Worm (Caenorhabditis elegans): ENCODE data around the gene clec-124.
"Not testable (repeated sequence)": the region's sequence is repeated elsewhere in the genome, so short reads cannot be mapped to it uniquely, and the experiment has no call there.

DNA sequence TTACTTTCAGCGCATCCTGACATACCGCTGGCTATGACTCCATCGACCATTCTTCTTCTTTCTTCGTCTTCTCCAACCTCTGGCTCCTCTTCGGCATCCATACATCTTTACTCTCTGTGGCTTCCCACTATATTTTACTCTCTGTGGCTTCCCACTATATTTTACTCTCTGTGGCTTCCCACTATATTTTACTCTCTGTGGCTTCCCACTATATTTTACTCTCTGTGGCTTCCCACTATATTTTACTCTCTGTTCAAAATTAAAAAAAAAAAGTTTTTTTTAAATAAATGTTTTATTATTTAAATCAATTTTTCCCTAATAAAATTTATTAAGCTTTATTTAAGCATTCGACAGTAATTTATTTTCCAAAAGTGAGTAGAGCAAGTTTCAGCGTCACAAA is 41.0 kb downstream of the clec-124 start, which contains the start of gene F39E9.14:
- not testable (repeated sequence) for TF ChIP-seq ceh-82 (tag; optimal IDR thresholded peaks at IDR 0.05); skn-1 (tag; optimal IDR thresholded peaks at IDR 0.05); ama-1 (optimal IDR thresholded peaks at IDR 0.05); nhr-77 (tag; optimal IDR thresholded peaks at IDR 0.05); pha-4 (tag; optimal IDR thresholded peaks at IDR 0.05); egl-5 (tag; optimal IDR thresholded peaks at IDR 0.05)
